Worm (Caenorhabditis elegans) whole organism, young adult: ENCODE measurements around the gene Y56A3A.33.

Source experiments
- B0019.2 ChIP-seq: fragments of 200-800 bp; sonication (Bioruptor generic); conservative IDR thresholded peaks from 2 replicates; pipeline ENCODE4 v1.3.6; 2022; ENCODE audit warnings: missing genetic modification reagents, missing genetic modification characterization, missing compliant biosample characterization
- B0035.1 ChIP-seq: sonication (generic microtip); optimal IDR thresholded peaks from 2 replicates; lab custom pipeline; 2016; ENCODE audit warnings: missing genetic modification characterization, mild to moderate bottlenecking, missing compliant biosample characterization, missing genotype, missing genetic modification reagents
- D2030.7 ChIP-seq: fragments of 200-800 bp; sonication (Bioruptor generic); IDR thresholded peaks from 2 replicates; pipeline ENCODE4 v1.3.6; 2022; ENCODE audit warnings: missing genetic modification reagents, missing genetic modification characterization, missing compliant biosample characterization
- F10E7.11 ChIP-seq: sonication (generic microtip); optimal IDR thresholded peaks from 2 replicates; lab custom pipeline; 2017; ENCODE audit warnings: mild to moderate bottlenecking, missing genetic modification characterization, moderate library complexity, missing compliant biosample characterization
- F22D6.2 ChIP-seq: sonication (generic microtip); optimal IDR thresholded peaks from 2 replicates; lab custom pipeline; 2016; ENCODE audit warnings: mild to moderate bottlenecking, missing genetic modification characterization, missing compliant biosample characterization
- F33H1.4 ChIP-seq: fragments of 200-800 bp; sonication (Bioruptor generic); IDR thresholded peaks from 2 replicates; pipeline ENCODE4 v1.3.6; 2022; ENCODE audit warnings: missing genetic modification reagents, missing genetic modification characterization, missing compliant biosample characterization
- F37B4.10 ChIP-seq: fragments of 200-800 bp; sonication (Bioruptor generic); IDR thresholded peaks from 2 replicates; pipeline ENCODE4 v1.3.6; 2022; ENCODE audit warnings: missing genetic modification characterization, missing compliant biosample characterization
- K12H6.12 ChIP-seq: fragments of 200-800 bp; sonication (Bioruptor generic); optimal IDR thresholded peaks from 2 replicates; lab custom pipeline; 2018; ENCODE audit warnings: mild to moderate bottlenecking, missing genetic modification characterization, missing compliant biosample characterization
- Y56A3A.18 ChIP-seq: fragments of 200-800 bp; sonication (Bioruptor generic); IDR thresholded peaks from 2 replicates; pipeline ENCODE4 v1.3.6; 2022; ENCODE audit warnings: missing genetic modification reagents, missing genetic modification characterization, missing compliant biosample characterization
- ama-1 ChIP-seq, 3 experiments: fragments of 150-350 bp in 1 of 3; sonication (generic microtip) in 2 of 3; optimal IDR thresholded peaks; 2 replicates each; lab custom pipeline; 2014 to 2018; ENCODE audit warnings: missing biosample characterization in 2 of 3, missing genetic modification characterization in 2 of 3, missing genetic modification reagents in 2 of 3
- attf-3 ChIP-seq: fragments of 200-800 bp; sonication (Bioruptor generic); conservative IDR thresholded peaks from 2 replicates; pipeline ENCODE4 v1.3.6; 2022; ENCODE audit warnings: missing genetic modification reagents, missing genetic modification characterization, missing compliant biosample characterization
- attf-6 ChIP-seq: fragments of 200-800 bp; sonication (Bioruptor generic); IDR thresholded peaks from 2 replicates; pipeline ENCODE4 v1.3.6; 2022; ENCODE audit warnings: missing genetic modification reagents, missing genetic modification characterization, missing compliant biosample characterization
- cebp-1 ChIP-seq, 2 experiments: fragments of 200-800 bp in 1 of 2; sonication (Bioruptor generic) in 1 of 2; sonication (generic microtip) in 1 of 2; IDR thresholded peaks in 1 of 2; optimal IDR thresholded peaks in 1 of 2; 2 replicates each; pipeline versions ENCODE4 v1.3.6 to Lab custom; 2017 to 2022; ENCODE audit warnings: missing compliant biosample characterization in 2 of 2, missing genetic modification characterization in 2 of 2, mild to moderate bottlenecking in 1 of 2, missing genetic modification reagents in 1 of 2, moderate library complexity in 1 of 2
- ceh-27 ChIP-seq: fragments of 200-800 bp; sonication (Bioruptor generic); optimal IDR thresholded peaks from 2 replicates; lab custom pipeline; 2018; ENCODE audit warnings: mild to moderate bottlenecking, missing genetic modification characterization, moderate library complexity, missing compliant biosample characterization
- efl-1 ChIP-seq: fragments of 150-350 bp; optimal IDR thresholded peaks from 2 replicates; lab custom pipeline; 2014; ENCODE audit warnings: missing biosample characterization, missing genetic modification reagents, missing genetic modification characterization
- egl-44 ChIP-seq: fragments of 200-800 bp; sonication (Bioruptor generic); IDR thresholded peaks from 2 replicates; pipeline ENCODE4 v1.3.6; 2022; ENCODE audit warnings: missing genetic modification reagents, missing genetic modification characterization, missing compliant biosample characterization
- ets-4 ChIP-seq: fragments of 200-800 bp; sonication (Bioruptor generic); optimal IDR thresholded peaks from 2 replicates; lab custom pipeline; 2018; ENCODE audit warnings: mild to moderate bottlenecking, missing genetic modification characterization, missing compliant biosample characterization
- gei-17 ChIP-seq: fragments of 200-800 bp; sonication (Bioruptor generic); optimal IDR thresholded peaks from 2 replicates; lab custom pipeline; 2018; ENCODE audit warnings: mild to moderate bottlenecking, missing genetic modification characterization, missing compliant biosample characterization
- him-1 ChIP-seq: sonication (generic microtip); optimal IDR thresholded peaks from 2 replicates; lab custom pipeline; 2016; ENCODE audit warnings: missing genotype, missing genetic modification reagents, missing genetic modification characterization, missing compliant biosample characterization
- hmg-20 ChIP-seq: fragments of 200-800 bp; sonication (Bioruptor generic); IDR thresholded peaks from 2 replicates; pipeline ENCODE4 v1.3.6; 2022; ENCODE audit warnings: missing genetic modification reagents, missing genetic modification characterization, missing compliant biosample characterization
- hsf-1 ChIP-seq: fragments of 200-800 bp; sonication (Bioruptor generic); IDR thresholded peaks from 2 replicates; pipeline ENCODE4 v1.3.6; 2022; ENCODE audit warnings: missing genetic modification reagents, missing genetic modification characterization, missing compliant biosample characterization
- lag-1 ChIP-seq: fragments of 200-800 bp; sonication (Bioruptor generic); IDR thresholded peaks from 2 replicates; pipeline ENCODE4 v1.3.6; 2022; ENCODE audit warnings: missing genetic modification reagents, missing genetic modification characterization, missing compliant biosample characterization
- lin-40 ChIP-seq: sonication (generic microtip); optimal IDR thresholded peaks from 2 replicates; lab custom pipeline; 2016; ENCODE audit warnings: missing genetic modification characterization, mild to moderate bottlenecking, missing compliant biosample characterization, missing genotype, missing genetic modification reagents
- lir-1 ChIP-seq: fragments of 200-800 bp; sonication (Bioruptor generic); conservative IDR thresholded peaks from 2 replicates; pipeline ENCODE4 v1.3.6; 2022; ENCODE audit warnings: missing genetic modification reagents, missing genetic modification characterization, missing compliant biosample characterization
- lsy-27 ChIP-seq: sonication (generic microtip); optimal IDR thresholded peaks from 2 replicates; lab custom pipeline; 2017; ENCODE audit warnings: missing genetic modification characterization, mild to moderate bottlenecking, missing compliant biosample characterization, antibody characterized with exemption, missing genotype, borderline replicate concordance; ENCODE audit not compliant: insufficient read depth
- mcd-1 ChIP-seq: fragments of 200-800 bp; sonication (Bioruptor generic); IDR thresholded peaks from 2 replicates; pipeline ENCODE4 v1.3.6; 2022; ENCODE audit warnings: missing genetic modification reagents, missing genetic modification characterization, missing compliant biosample characterization
- mes-4 ChIP-seq: sonication (generic microtip); optimal IDR thresholded peaks from 2 replicates; lab custom pipeline; 2016; ENCODE audit warnings: missing genotype, missing genetic modification characterization, missing compliant biosample characterization
- mxl-1 ChIP-seq: sonication (generic microtip); optimal IDR thresholded peaks from 2 replicates; lab custom pipeline; 2016; ENCODE audit warnings: missing genetic modification characterization, missing compliant biosample characterization
- nfya-1 ChIP-seq: sonication (generic microtip); optimal IDR thresholded peaks from 2 replicates; lab custom pipeline; 2017; ENCODE audit warnings: antibody characterized with exemption, missing compliant biosample characterization, missing genetic modification characterization, borderline replicate concordance; ENCODE audit not compliant: insufficient read depth
- nfyb-1 ChIP-seq: fragments of 200-800 bp; sonication (Bioruptor generic); IDR thresholded peaks from 2 replicates; pipeline ENCODE4 v1.3.6; 2022; ENCODE audit warnings: missing genetic modification reagents, missing genetic modification characterization, missing compliant biosample characterization
- nhr-120 ChIP-seq: fragments of 200-800 bp; sonication (Bioruptor generic); IDR thresholded peaks from 2 replicates; pipeline ENCODE4 v1.3.6; 2022; ENCODE audit warnings: missing genetic modification characterization, missing compliant biosample characterization
- nhr-90 ChIP-seq: sonication (generic microtip); optimal IDR thresholded peaks from 2 replicates; lab custom pipeline; 2016; ENCODE audit warnings: missing genotype, mild to moderate bottlenecking, missing genetic modification characterization, missing compliant biosample characterization
- pha-4 ChIP-seq: fragments of 150-350 bp; sonication (generic microtip); optimal IDR thresholded peaks from 2 replicates; lab custom pipeline; 2014; ENCODE audit warnings: missing biosample characterization, missing genetic modification reagents, missing genetic modification characterization
- repo-1 ChIP-seq: sonication (generic microtip); optimal IDR thresholded peaks from 2 replicates; lab custom pipeline; 2017; ENCODE audit warnings: mild to moderate bottlenecking, missing genetic modification characterization, missing compliant biosample characterization
- sea-2 ChIP-seq: fragments of 200-800 bp; sonication (Bioruptor generic); IDR thresholded peaks from 2 replicates; pipeline ENCODE4 v1.3.6; 2022; ENCODE audit warnings: missing genetic modification characterization, missing compliant biosample characterization
- snpc-4 ChIP-seq, 5 experiments: fragments of 150-350 bp in 1 of 5; sonication (generic microtip) in 4 of 5; optimal IDR thresholded peaks; 2 replicates each; lab custom pipeline; 2014 to 2018; ENCODE audit warnings: missing genetic modification characterization in 5 of 5, missing biosample characterization in 3 of 5, antibody characterized with exemption in 2 of 5, mild to moderate bottlenecking in 2 of 5, missing compliant biosample characterization in 2 of 5, missing genotype in 2 of 5, moderate library complexity in 2 of 5, missing genetic modification reagents in 1 of 5
- tbp1 ChIP-seq: fragments of 200-800 bp; sonication (Bioruptor generic); optimal IDR thresholded peaks from 2 replicates; lab custom pipeline; 2018; ENCODE audit warnings: mild to moderate bottlenecking, missing genetic modification characterization, missing compliant biosample characterization
- unc-62 ChIP-seq: fragments of 150-350 bp; optimal IDR thresholded peaks from 2 replicates; lab custom pipeline; 2014; ENCODE audit warnings: missing biosample characterization, missing genetic modification reagents, missing genetic modification characterization
- xnd-1 ChIP-seq: sonication (generic microtip); optimal IDR thresholded peaks from 2 replicates; lab custom pipeline; 2016; ENCODE audit warnings: missing genotype, missing genetic modification reagents, missing genetic modification characterization, missing compliant biosample characterization
- zfh-2 ChIP-seq: fragments of 200-800 bp; sonication (Bioruptor generic); conservative IDR thresholded peaks from 2 replicates; pipeline ENCODE4 v1.3.6; 2022; ENCODE audit warnings: missing genetic modification reagents, missing genetic modification characterization, missing compliant biosample characterization
- zim-3 ChIP-seq: sonication (generic microtip); optimal IDR thresholded peaks from 2 replicates; lab custom pipeline; 2017; ENCODE audit warnings: mild to moderate bottlenecking, missing genetic modification characterization, moderate library complexity, missing compliant biosample characterization
- ztf-18 ChIP-seq: sonication (generic microtip); optimal IDR thresholded peaks from 2 replicates; lab custom pipeline; 2016; ENCODE audit warnings: missing genotype, mild to moderate bottlenecking, missing genetic modification characterization, missing compliant biosample characterization
- ztf-25 ChIP-seq: fragments of 200-800 bp; sonication (Bioruptor generic); IDR thresholded peaks from 2 replicates; pipeline ENCODE4 v1.3.6; 2022; ENCODE audit warnings: missing genetic modification reagents, missing genetic modification characterization, missing compliant biosample characterization
- ztf-26 ChIP-seq: sonication (generic microtip); optimal IDR thresholded peaks from 2 replicates; lab custom pipeline; 2017; ENCODE audit warnings: missing genetic modification characterization, missing compliant biosample characterization

The Y56A3A.33 gene

DNA sequence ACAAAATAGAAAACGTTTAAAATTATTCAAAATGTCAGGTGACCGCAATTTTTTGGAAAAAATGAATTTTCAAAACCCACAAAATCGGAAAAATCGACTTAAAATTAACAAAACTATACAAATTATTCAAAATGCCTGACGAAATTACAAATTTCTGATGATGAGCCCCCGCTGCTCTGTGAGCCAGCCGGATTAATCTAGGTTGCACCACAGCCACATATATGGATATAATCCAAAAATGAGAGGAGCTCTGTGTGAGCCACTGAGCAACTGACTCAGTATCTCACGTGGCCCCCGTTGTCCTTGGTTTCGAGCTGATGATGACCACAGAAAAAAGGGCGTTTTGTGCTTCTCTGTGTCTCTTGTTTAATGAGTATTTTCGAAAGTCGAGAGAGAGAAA is 17.7 kb downstream of the Y56A3A.33 start:
- TF ChIP-seq snpc-4 (GFP tag; optimal IDR thresholded peaks at IDR 0.05; lab: Kevin White, UChicago), result no peak
- TF ChIP-seq snpc-4 (tag; optimal IDR thresholded peaks at IDR 0.05; lab: Kevin White, UChicago), result no peak
- TF ChIP-seq ztf-25 (GFP tag; lab: Robert Waterston, UW), result no peak
- no peak for TF ChIP-seq ama-1 (optimal IDR thresholded peaks at IDR 0.05; lab: Kevin White, UChicago)
- TF ChIP-seq ama-1 (GFP tag; optimal IDR thresholded peaks at IDR 0.05; lab: Kevin White, UChicago), result no peak
- no peak for TF ChIP-seq tbp1
- no peak for TF ChIP-seq B0019.2 (GFP tag; lab: Robert Waterston, UW)
- no peak for TF ChIP-seq xnd-1 (tag; lab: Kevin White, UChicago)
- TF ChIP-seq lir-1 (GFP tag; lab: Robert Waterston, UW), result no peak
- no peak for TF ChIP-seq lag-1 (GFP tag; lab: Robert Waterston, UW)
- TF ChIP-seq egl-44 (GFP tag; lab: Robert Waterston, UW), result no peak
- TF ChIP-seq unc-62 (GFP tag; lab: Kevin White, UChicago), result no peak
- TF ChIP-seq K12H6.12 (tag; lab: Kevin White, UChicago), result no peak
- TF ChIP-seq repo-1, result no peak
- no peak for TF ChIP-seq Y56A3A.18 (GFP tag; lab: Robert Waterston, UW)
- no peak for TF ChIP-seq mes-4 (tag; lab: Kevin White, UChicago)
- TF ChIP-seq nfyb-1 (GFP tag; lab: Robert Waterston, UW), result no peak

DNA sequence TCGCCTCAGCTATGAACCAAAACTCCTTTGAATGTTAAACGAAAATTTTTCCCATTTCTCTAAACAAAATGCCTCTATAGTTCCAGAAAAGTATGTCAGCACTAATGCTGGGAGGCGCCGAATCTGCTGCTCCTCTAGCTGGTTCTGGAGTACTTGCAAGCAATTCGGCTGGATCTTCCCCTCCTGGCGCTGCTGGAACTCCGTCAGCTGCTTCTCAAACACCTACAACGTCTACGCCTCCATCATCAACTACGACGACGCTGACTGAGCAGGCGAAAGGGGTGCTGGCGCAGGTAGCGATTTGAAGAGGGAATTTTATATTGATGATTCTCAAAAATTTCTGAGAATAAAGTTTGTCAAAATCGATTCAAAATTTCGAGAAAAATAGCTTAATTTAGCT is 20.3 kb downstream of the Y56A3A.33 start:
- peak; percentile 64 for TF ChIP-seq zfh-2 (GFP tag; lab: Robert Waterston, UW)
- TF ChIP-seq D2030.7 (GFP tag; lab: Robert Waterston, UW), result no peak
- no peak for TF ChIP-seq hsf-1
- no peak for TF ChIP-seq gei-17
- no peak for TF ChIP-seq F37B4.10 (GFP tag; lab: Robert Waterston, UW)
- TF ChIP-seq ztf-18 (tag; lab: Kevin White, UChicago), result no peak
- TF ChIP-seq F22D6.2 (tag; lab: Kevin White, UChicago), result no peak
- TF ChIP-seq, all 124 proteins: peak for 1

DNA sequence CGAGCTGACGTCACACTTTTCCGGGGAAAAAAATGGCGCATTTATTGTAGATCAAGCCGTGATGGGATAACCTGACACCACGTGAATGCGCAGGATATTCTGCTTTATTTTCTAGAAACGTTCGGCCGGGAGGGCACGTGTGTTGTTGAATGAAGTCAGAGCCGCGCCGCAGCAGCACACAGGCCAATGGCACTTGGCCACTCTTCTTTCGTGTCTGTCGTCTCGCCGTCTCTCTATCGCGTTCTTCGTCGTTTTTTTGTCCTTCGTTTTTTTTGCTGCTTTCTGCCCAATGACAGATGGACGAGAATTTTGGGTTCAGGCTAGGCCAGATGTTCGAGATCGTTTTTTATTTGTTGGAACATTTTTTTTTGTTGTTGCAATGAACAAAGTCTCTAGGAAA is 21.2 kb downstream of the Y56A3A.33 start:
- TF ChIP-seq lin-40 (tag; lab: Kevin White, UChicago) (no peak), F10E7.11 (tag; lab: Kevin White, UChicago) (no peak), ztf-26 (no peak), mes-4 (tag; lab: Kevin White, UChicago) (no peak), ceh-27 (GFP tag; lab: Kevin White, UChicago) (peak; percentile 2), nfyb-1 (GFP tag; lab: Robert Waterston, UW) (peak; percentile 53; the same call in 1 of the 2 replicates), hmg-20 (GFP tag; lab: Robert Waterston, UW) (no peak), nhr-120 (GFP tag; lab: Robert Waterston, UW) (no peak), lsy-27 (tag; lab: Kevin White, UChicago) (no peak), him-1 (tag; lab: Kevin White, UChicago) (no peak), nfya-1 (no peak), sea-2 (no peak), B0035.1 (tag; lab: Kevin White, UChicago) (no peak), ets-4 (GFP tag; lab: Kevin White, UChicago) (no peak), cebp-1 (GFP tag; IDR thresholded peaks at IDR 0.05; lab: Robert Waterston, UW) (no peak), cebp-1 (tag; optimal IDR thresholded peaks at IDR 0.05; lab: Kevin White, UChicago) (peak; percentile 43), repo-1 (no peak), ztf-25 (GFP tag; lab: Robert Waterston, UW) (no peak), nhr-90 (tag; lab: Kevin White, UChicago) (no peak), K12H6.12 (tag; lab: Kevin White, UChicago) (peak; percentile 51), mxl-1 (tag; lab: Kevin White, UChicago) (no peak), gei-17 (no peak), mcd-1 (GFP tag; lab: Robert Waterston, UW) (0 out of 2 replicates have a peak, but pooled peaks have one; percentile 42), pha-4 (tag; lab: Kevin White, UChicago) (no peak), efl-1 (GFP tag; lab: Kevin White, UChicago) (no peak), attf-3 (GFP tag; lab: Robert Waterston, UW) (no peak), attf-6 (GFP tag; lab: Robert Waterston, UW) (no peak), F33H1.4 (GFP tag; lab: Robert Waterston, UW) (no peak), zim-3 (no peak)
